Worm (Caenorhabditis elegans) whole organism, dauer: Measurements from ENCODE around the gene C16C8.16.
"Not testable (repeated sequence)": the region's sequence is repeated elsewhere in the genome, so short reads cannot be mapped to it uniquely, and the experiment has no call there.

Experiments
- unc-62 ChIP-seq: sonication (generic microtip); optimal IDR thresholded peaks from 2 replicates; lab custom pipeline; 2017; ENCODE audit warnings: missing biosample characterization, missing genetic modification reagents, missing genetic modification characterization

The C16C8.16 gene

ce11 chrII:3464580-3464979 is 19.0 kb downstream of the C16C8.16 start, which contains the start of gene C16C8.10:
Gene C16C8.10, minus strand, starts transcription at chrII:3464680.
- not testable (repeated sequence) for TF ChIP-seq unc-62

ce11 chrII:3470549-3470948 is 25.0 kb downstream of the C16C8.16 start, which contains the start of gene Y49F6B.20:
Gene Y49F6B.20, minus strand, starts transcription at chrII:3470649.
- TF ChIP-seq unc-62: no peak

ce11 chrII:3471603-3472002 is 26.0 kb downstream of the C16C8.16 start, which contains the start of gene Y49F6B.13:
Gene Y49F6B.13, minus strand, starts transcription at chrII:3471703.
- TF ChIP-seq unc-62: no peak

- TF ChIP-seq unc-62: no peak
These were observed 26.8 kb downstream of the C16C8.16 start, which contains the start of gene Y49F6B.12 for ce11 chrII:3472316-3472715. Gene Y49F6B.12, minus strand, starts transcription at chrII:3472416.

ce11 chrII:3472817-3473216 is 27.3 kb downstream of the C16C8.16 start, which contains the start of gene Y49F6B.6:
Gene Y49F6B.6, plus strand, starts transcription at chrII:3473117.
- TF ChIP-seq unc-62: no peak

- no peak for TF ChIP-seq unc-62
These were observed 28.2 kb downstream of the C16C8.16 start, which contains the start of gene sdz-32 for ce11 chrII:3473744-3474143. Gene sdz-32, plus strand, starts transcription at chrII:3474044.

ce11 chrII:3476536-3476935 is 31.0 kb downstream of the C16C8.16 start:
- no peak for TF ChIP-seq unc-62

ce11 chrII:3477171-3477570 is 31.6 kb downstream of the C16C8.16 start, which contains the start of gene fbxb-104:
Gene fbxb-104, minus strand, starts transcription at chrII:3477271.
- no peak for TF ChIP-seq unc-62

- TF ChIP-seq unc-62: no peak
These were observed 36.0 kb downstream of the C16C8.16 start, which contains the start of gene Y49F6B.8 for ce11 chrII:3481584-3481983. Gene Y49F6B.8, minus strand, starts transcription at chrII:3481684.

ce11 chrII:3482231-3482630 is 36.7 kb downstream of the C16C8.16 start, which contains the start of gene smu-2:
Gene smu-2, plus strand, starts transcription at chrII:3482408.
- no peak for TF ChIP-seq unc-62

ce11 chrII:3490797-3491196 is 45.2 kb downstream of the C16C8.16 start, which contains the start of gene fbxb-112:
Gene fbxb-112, plus strand, starts transcription at chrII:3491097.
- not testable (repeated sequence) for TF ChIP-seq unc-62
